ENCODE assay signal across 4 fruit fly cellular contexts in genomic region chr3R:19211778-19212177, dm6.
TF ChIP-seq lines count a peak whose summit lies in the region.

cry (plus strand) TSS chr3R:19212154.

TF ChIP-seq in whole organism, adult, 20 proteins besides CTCF, POLR2A, EP300 and RAD21 (continued from another document):
- TF ChIP-seq Mnt (GFP tag; optimal IDR thresholded peaks at IDR 0.05; lab: Kevin White, UChicago) (peak; percentile 86), CG14711 (tag; optimal IDR thresholded peaks at IDR 0.05; lab: Kevin White, UChicago) (peak; percentile 95)
TF ChIP-seq in whole organism, adult: peak in this region for 19.

TF ChIP-seq in whole organism, embryonic, 481 proteins besides CTCF, POLR2A, EP300 and RAD21 (continued from another document and continues in another):
- TF ChIP-seq ems (GFP tag; optimal IDR thresholded peaks at IDR 0.05; lab: Kevin White, UChicago) (no peak), CG6254 (GFP tag; optimal IDR thresholded peaks at IDR 0.05; lab: Kevin White, UChicago) (peak; percentile 32), ken (GFP tag; IDR thresholded peaks at IDR 0.05; lab: Robert Waterston, UW) (0 out of 3 replicates have a peak, but pooled peaks have one; percentile 36), D19B (GFP tag; optimal IDR thresholded peaks at IDR 0.05; lab: Kevin White, UChicago) (no peak), Opbp (GFP tag; IDR thresholded peaks at IDR 0.05; lab: Robert Waterston, UW; ENCODE audit: partially characterized antibody) (no peak), Xrp1 (GFP tag; IDR thresholded peaks at IDR 0.05; lab: Robert Waterston, UW) (peak; percentile 70; the same call in 1 of the 2 replicates), lbe (GFP tag; optimal IDR thresholded peaks at IDR 0.05; lab: Kevin White, UChicago) (no peak), CG4820 (GFP tag; optimal IDR thresholded peaks at IDR 0.05; lab: Kevin White, UChicago) (peak; percentile 41), CG15601 (tag; optimal IDR thresholded peaks at IDR 0.05; lab: Kevin White, UChicago) (peak; percentile 55), Max (GFP tag; optimal IDR thresholded peaks at IDR 0.05; lab: Kevin White, UChicago) (peak; percentile 39), ara (GFP tag; IDR thresholded peaks at IDR 0.05; lab: Robert Waterston, UW) (0 out of 2 replicates have a peak, but pooled peaks have one; percentile 5), Adf1 (GFP tag; IDR thresholded peaks at IDR 0.05; lab: Robert Waterston, UW) (no peak), ERR (GFP tag; optimal IDR thresholded peaks at IDR 0.05; lab: Kevin White, UChicago) (no peak), Hmr (GFP tag; optimal IDR thresholded peaks at IDR 0.05; lab: Kevin White, UChicago) (peak; percentile 20), CG10209 (GFP tag; optimal IDR thresholded peaks at IDR 0.05; lab: Kevin White, UChicago) (peak; percentile 55), CG17829 (tag; optimal IDR thresholded peaks at IDR 0.05; lab: Kevin White, UChicago) (peak; percentile 55), Jarid2 (GFP tag; optimal IDR thresholded peaks at IDR 0.05; lab: Kevin White, UChicago) (peak; percentile 23), Abd-B (GFP tag; optimal IDR thresholded peaks at IDR 0.05; lab: Kevin White, UChicago) (peak; percentile 66), CG30020 (tag; optimal IDR thresholded peaks at IDR 0.05; lab: Kevin White, UChicago) (no peak), phol (tag; optimal IDR thresholded peaks at IDR 0.05; lab: Kevin White, UChicago) (peak; percentile 85), cas (GFP tag; IDR thresholded peaks at IDR 0.05; lab: Robert Waterston, UW) (no peak), CG4707 (GFP tag; optimal IDR thresholded peaks at IDR 0.05; lab: Kevin White, UChicago) (no peak), cg (GFP tag; optimal IDR thresholded peaks at IDR 0.05; lab: Kevin White, UChicago) (peak; percentile 11), CG1602 (GFP tag; optimal IDR thresholded peaks at IDR 0.05; lab: Kevin White, UChicago) (peak; percentile 63), tio (GFP tag; optimal IDR thresholded peaks at IDR 0.05; lab: Kevin White, UChicago) (peak; percentile 63), ssp (GFP tag; IDR thresholded peaks at IDR 0.05; lab: Robert Waterston, UW) (peak; percentile 10; the same call in 1 of the 2 replicates), Meics (GFP tag; optimal IDR thresholded peaks at IDR 0.05; lab: Kevin White, UChicago) (peak; percentile 36), lilli (GFP tag; optimal IDR thresholded peaks at IDR 0.05; lab: Kevin White, UChicago) (no peak), CG10565 (GFP tag; optimal IDR thresholded peaks at IDR 0.05; lab: Kevin White, UChicago) (no peak), kah (GFP tag; optimal IDR thresholded peaks at IDR 0.05; lab: Kevin White, UChicago) (peak; percentile 14), CG12219 (GFP tag; optimal IDR thresholded peaks at IDR 0.05; lab: Kevin White, UChicago) (peak; percentile 8), E2f2 (GFP tag; IDR thresholded peaks at IDR 0.05; lab: Robert Waterston, UW) (peak; percentile 11; the same call in 1 of the 2 replicates), insv (GFP tag; optimal IDR thresholded peaks at IDR 0.05; lab: Kevin White, UChicago) (no peak), H2.0 (GFP tag; IDR thresholded peaks at IDR 0.05; lab: Robert Waterston, UW) (no peak), Dp (GFP tag; optimal IDR thresholded peaks at IDR 0.05; lab: Kevin White, UChicago) (no peak), CG8359 (GFP tag; optimal IDR thresholded peaks at IDR 0.05; lab: Kevin White, UChicago; ENCODE audit: borderline replicate concordance) (peak; percentile 2), CG2875 (GFP tag; optimal IDR thresholded peaks at IDR 0.05; lab: Kevin White, UChicago) (peak; percentile 28), CrebB (tag; optimal IDR thresholded peaks at IDR 0.05; lab: Kevin White, UChicago) (no peak), HLH4C (GFP tag; IDR thresholded peaks at IDR 0.05; lab: Robert Waterston, UW; ENCODE audit: partially characterized antibody) (no peak), so (GFP tag; IDR thresholded peaks at IDR 0.05; lab: Robert Waterston, UW) (peak; percentile 17; the same call in 1 of the 3 replicates), CG30403 (GFP tag; optimal IDR thresholded peaks at IDR 0.05; lab: Kevin White, UChicago) (peak; percentile 60), CG1233 (GFP tag; optimal IDR thresholded peaks at IDR 0.05; lab: Kevin White, UChicago) (peak; percentile 38)

TF ChIP-seq in whole organism, prepupa, 60 proteins besides CTCF, POLR2A, EP300 and RAD21 (continued from another document):
- no peak for TF ChIP-seq Hr38 (GFP tag; optimal IDR thresholded peaks at IDR 0.05; lab: Kevin White, UChicago)
- peak; percentile 90 for TF ChIP-seq CG6276 (GFP tag; optimal IDR thresholded peaks at IDR 0.05; lab: Kevin White, UChicago)
- peak; percentile 90 for TF ChIP-seq CG3032 (tag; optimal IDR thresholded peaks at IDR 0.05; lab: Kevin White, UChicago)
- TF ChIP-seq CG10669 (GFP tag; optimal IDR thresholded peaks at IDR 0.05; lab: Kevin White, UChicago): peak; percentile 92
- peak; percentile 84 for TF ChIP-seq esn (GFP tag; optimal IDR thresholded peaks at IDR 0.05; lab: Kevin White, UChicago)
- TF ChIP-seq pdm3 (GFP tag; optimal IDR thresholded peaks at IDR 0.05; lab: Kevin White, UChicago): peak; percentile 84
- TF ChIP-seq vri (GFP tag; optimal IDR thresholded peaks at IDR 0.05; lab: Kevin White, UChicago): peak; percentile 34
- peak; percentile 86 for TF ChIP-seq Lpt (GFP tag; optimal IDR thresholded peaks at IDR 0.05; lab: Kevin White, UChicago)
- TF ChIP-seq CG15336 (GFP tag; IDR thresholded peaks at IDR 0.05; lab: Robert Waterston, UW): peak; percentile 87
- TF ChIP-seq Sox14 (GFP tag; optimal IDR thresholded peaks at IDR 0.05; lab: Kevin White, UChicago): peak; percentile 86
- TF ChIP-seq Eip93F (GFP tag; optimal IDR thresholded peaks at IDR 0.05; lab: Kevin White, UChicago): no peak
- peak; percentile 40 for TF ChIP-seq CG6854 (GFP tag; optimal IDR thresholded peaks at IDR 0.05; lab: Kevin White, UChicago)
- TF ChIP-seq OdsH (GFP tag; optimal IDR thresholded peaks at IDR 0.05; lab: Kevin White, UChicago): peak; percentile 94
- peak; percentile 80 for TF ChIP-seq Met (GFP tag; optimal IDR thresholded peaks at IDR 0.05; lab: Kevin White, UChicago)
- TF ChIP-seq fkh (GFP tag; optimal IDR thresholded peaks at IDR 0.05; lab: Kevin White, UChicago): no peak
- peak; percentile 94 for TF ChIP-seq Ets96B (tag; optimal IDR thresholded peaks at IDR 0.05; lab: Kevin White, UChicago)
- TF ChIP-seq CG8319 (GFP tag; optimal IDR thresholded peaks at IDR 0.05; lab: Kevin White, UChicago): peak; percentile 74
- peak; percentile 81 for TF ChIP-seq CG11902 (GFP tag; optimal IDR thresholded peaks at IDR 0.05; lab: Kevin White, UChicago)
- peak; percentile 78 for TF ChIP-seq CG11294 (GFP tag; IDR thresholded peaks at IDR 0.05; lab: Robert Waterston, UW)
- TF ChIP-seq CG3919 (GFP tag; optimal IDR thresholded peaks at IDR 0.05; lab: Kevin White, UChicago): peak; percentile 90
- TF ChIP-seq dsx (GFP tag; optimal IDR thresholded peaks at IDR 0.05; lab: Kevin White, UChicago; ENCODE audit: poor library complexity, severe bottlenecking): peak; percentile 89
- TF ChIP-seq acj6 (GFP tag; optimal IDR thresholded peaks at IDR 0.05; lab: Kevin White, UChicago): peak; percentile 93
- no peak for TF ChIP-seq svp (GFP tag; lab: Kevin White, UChicago)
- peak; percentile 93 for TF ChIP-seq fd59A (GFP tag; optimal IDR thresholded peaks at IDR 0.05; lab: Kevin White, UChicago)
- TF ChIP-seq CG1621 (tag; optimal IDR thresholded peaks at IDR 0.05; lab: Kevin White, UChicago): peak; percentile 86
- TF ChIP-seq Sox15 (GFP tag; optimal IDR thresholded peaks at IDR 0.05; lab: Kevin White, UChicago): peak; percentile 79
- peak; percentile 75 for TF ChIP-seq CG31627 (GFP tag; optimal IDR thresholded peaks at IDR 0.05; lab: Kevin White, UChicago)
- peak; percentile 90 for TF ChIP-seq CG10631 (GFP tag; optimal IDR thresholded peaks at IDR 0.05; lab: Kevin White, UChicago)
- TF ChIP-seq CG8119 (GFP tag; IDR thresholded peaks at IDR 0.05; lab: Robert Waterston, UW): peak; percentile 90
- TF ChIP-seq dac (GFP tag; optimal IDR thresholded peaks at IDR 0.05; lab: Kevin White, UChicago): peak; percentile 75
- TF ChIP-seq Sox102F (GFP tag; optimal IDR thresholded peaks at IDR 0.05; lab: Kevin White, UChicago): peak; percentile 60
- TF ChIP-seq CG16779 (tag; optimal IDR thresholded peaks at IDR 0.05; lab: Kevin White, UChicago): peak; percentile 83
- TF ChIP-seq topi (GFP tag; optimal IDR thresholded peaks at IDR 0.05; lab: Kevin White, UChicago): peak; percentile 76
- TF ChIP-seq CG6808 (GFP tag; optimal IDR thresholded peaks at IDR 0.05; lab: Kevin White, UChicago): peak; percentile 89
- TF ChIP-seq Eip75B (GFP tag; optimal IDR thresholded peaks at IDR 0.05; lab: Kevin White, UChicago): peak; percentile 89
- peak; percentile 59 for TF ChIP-seq Ets21C (GFP tag; optimal IDR thresholded peaks at IDR 0.05; lab: Kevin White, UChicago)
- TF ChIP-seq fd85E (GFP tag; optimal IDR thresholded peaks at IDR 0.05; lab: Kevin White, UChicago): no peak
- peak; percentile 86 for TF ChIP-seq net (GFP tag; optimal IDR thresholded peaks at IDR 0.05; lab: Kevin White, UChicago)
- peak; percentile 74 for TF ChIP-seq CG7368 (GFP tag; optimal IDR thresholded peaks at IDR 0.05; lab: Kevin White, UChicago)
- TF ChIP-seq Smox (GFP tag; optimal IDR thresholded peaks at IDR 0.05; lab: Kevin White, UChicago): peak; percentile 74
- TF ChIP-seq achi (GFP tag; optimal IDR thresholded peaks at IDR 0.05; lab: Kevin White, UChicago): peak; percentile 92

TF ChIP-seq in whole organism, wandering third instar larva, 38 proteins besides CTCF, POLR2A, EP300 and RAD21 (continued from another document):
- peak; percentile 62 for TF ChIP-seq brk (GFP tag; optimal IDR thresholded peaks at IDR 0.05; lab: Kevin White, UChicago)
- TF ChIP-seq ey (GFP tag; optimal IDR thresholded peaks at IDR 0.05; lab: Kevin White, UChicago): peak; percentile 66
- TF ChIP-seq Jra (GFP tag; optimal IDR thresholded peaks at IDR 0.05; lab: Kevin White, UChicago): no peak
- TF ChIP-seq GATAd (GFP tag; optimal IDR thresholded peaks at IDR 0.05; lab: Kevin White, UChicago): no peak
- TF ChIP-seq Rel (GFP tag; optimal IDR thresholded peaks at IDR 0.05; lab: Kevin White, UChicago): no peak
- no peak for TF ChIP-seq Rel (tag; optimal IDR thresholded peaks at IDR 0.05; lab: Kevin White, UChicago)
- TF ChIP-seq h (GFP tag; optimal IDR thresholded peaks at IDR 0.05; lab: Kevin White, UChicago): peak; percentile 83
- peak; percentile 81 for TF ChIP-seq fru (GFP tag; optimal IDR thresholded peaks at IDR 0.05; lab: Kevin White, UChicago)
- TF ChIP-seq Hr83 (GFP tag; optimal IDR thresholded peaks at IDR 0.05; lab: Kevin White, UChicago; ENCODE audit: poor library complexity, severe bottlenecking): no peak
- no peak for TF ChIP-seq sv (GFP tag; optimal IDR thresholded peaks at IDR 0.05; lab: Kevin White, UChicago)
- TF ChIP-seq woc (GFP tag; optimal IDR thresholded peaks at IDR 0.05; lab: Kevin White, UChicago): peak; percentile 35
- peak; percentile 74 for TF ChIP-seq OdsH (GFP tag; optimal IDR thresholded peaks at IDR 0.05; lab: Kevin White, UChicago)
- TF ChIP-seq dmrt93B (GFP tag; optimal IDR thresholded peaks at IDR 0.05; lab: Kevin White, UChicago): peak; percentile 73
- no peak for TF ChIP-seq N (GFP tag; optimal IDR thresholded peaks at IDR 0.05; lab: Kevin White, UChicago)
- TF ChIP-seq jim (GFP tag; optimal IDR thresholded peaks at IDR 0.05; lab: Kevin White, UChicago): no peak
- peak; percentile 78 for TF ChIP-seq psq (GFP tag; optimal IDR thresholded peaks at IDR 0.05; lab: Kevin White, UChicago)
TF ChIP-seq in whole organism, wandering third instar larva: peak in this region for 16.
